Fruit fly (Drosophila melanogaster) whole organism, prepupa: ENCODE measurements around the gene retinin.

Experiments used
- CG1621 ChIP-seq: fragments of 200-800 bp; sonication (Bioruptor generic); optimal IDR thresholded peaks from 3 replicates; lab custom pipeline; 2018; ENCODE audit warnings: missing biosample characterization, mild to moderate bottlenecking, missing genetic modification characterization
- CG16779 ChIP-seq: fragments of 200-800 bp; sonication (Bioruptor generic); optimal IDR thresholded peaks from 3 replicates; lab custom pipeline; 2017; ENCODE audit warnings: missing biosample characterization, mild to moderate bottlenecking, missing genetic modification characterization
- CG34406 ChIP-seq: fragments of 200-800 bp; sonication (Bioruptor generic); optimal IDR thresholded peaks from 3 replicates; lab custom pipeline; 2016; ENCODE audit warnings: missing biosample characterization, missing genetic modification characterization
- Ets21C ChIP-seq: fragments of 200-800 bp; sonication (Bioruptor generic); optimal IDR thresholded peaks from 3 replicates; lab custom pipeline; 2016; ENCODE audit warnings: missing biosample characterization, missing genetic modification characterization
- Lpt ChIP-seq: fragments of 200-800 bp; sonication (Bioruptor generic); optimal IDR thresholded peaks from 3 replicates; lab custom pipeline; 2016; ENCODE audit warnings: missing biosample characterization, missing genetic modification characterization
- fd85E ChIP-seq: fragments of 200-800 bp; sonication (Bioruptor generic); optimal IDR thresholded peaks from 3 replicates; lab custom pipeline; 2016; ENCODE audit warnings: missing biosample characterization, missing genetic modification characterization

DNA sequence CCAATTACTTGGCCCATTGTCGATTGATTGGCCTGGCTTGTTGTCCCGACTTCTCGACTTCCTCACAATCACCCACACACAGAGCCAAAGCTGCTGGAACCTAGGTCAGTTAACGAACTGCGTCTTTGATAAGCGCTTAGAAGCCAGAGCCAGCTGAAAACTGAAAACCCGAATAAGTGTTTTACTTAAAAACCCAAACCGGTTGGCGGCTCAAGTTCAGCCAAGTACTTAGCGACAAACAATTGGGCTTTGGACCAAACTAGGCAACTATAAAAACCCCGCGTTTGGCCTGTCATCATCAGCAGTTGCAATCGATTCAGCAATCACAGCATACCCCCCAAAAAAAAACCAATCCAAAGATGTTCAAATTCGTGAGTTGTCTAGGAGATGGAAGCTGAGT is 8.4 kb upstream of the retinin start, which contains the start of gene CG13059:
- TF ChIP-seq CG16779 (tag; lab: Kevin White, UChicago) (no peak), CG1621 (tag; lab: Kevin White, UChicago) (no peak), Lpt (no peak), fd85E (no peak), Ets21C (GFP tag; lab: Kevin White, UChicago) (no peak), CG34406 (GFP tag; lab: Kevin White, UChicago) (no peak)
